Fruit fly (Drosophila melanogaster) whole organism, embryonic: ENCODE data around the gene ATPsynB.
A peak's percentile ranks its signal among the peaks of the same experiment; 100 is the strongest.

Experiments
- Atf-2 ChIP-seq: fragments of 200-800 bp; sonication (Bioruptor generic); optimal IDR thresholded peaks from 2 replicates; lab custom pipeline; 2016; ENCODE audit warnings: missing biosample characterization, missing genetic modification characterization
- B-H2 ChIP-seq: fragments of 200-800 bp; sonication (Bioruptor generic); optimal IDR thresholded peaks from 2 replicates; lab custom pipeline; 2018; ENCODE audit warnings: missing biosample characterization, mild to moderate bottlenecking, missing genetic modification characterization
- CG10565 ChIP-seq: fragments of 200-800 bp; sonication (Bioruptor generic); optimal IDR thresholded peaks from 3 replicates; lab custom pipeline; 2016; ENCODE audit warnings: missing biosample characterization, mild to moderate bottlenecking, missing genetic modification characterization
- CG12236 ChIP-seq: fragments of 200-800 bp; sonication (Bioruptor generic); optimal IDR thresholded peaks from 2 replicates; lab custom pipeline; 2016; ENCODE audit warnings: missing biosample characterization, missing genetic modification characterization
- CG12391 ChIP-seq: fragments of 200-800 bp; sonication (Bioruptor generic); optimal IDR thresholded peaks from 3 replicates; lab custom pipeline; 2018; ENCODE audit warnings: missing biosample characterization, mild to moderate bottlenecking, missing genetic modification characterization, moderate library complexity
- CG14441 ChIP-seq: fragments of 200-800 bp; sonication (Bioruptor generic); IDR thresholded peaks from 2 replicates; pipeline ENCODE4 v1.3.6; 2022; ENCODE audit warnings: missing biosample characterization, missing genetic modification characterization
- CG15011 ChIP-seq: fragments of 200-800 bp; sonication (Bioruptor generic); optimal IDR thresholded peaks from 3 replicates; lab custom pipeline; 2018; ENCODE audit warnings: missing biosample characterization, mild to moderate bottlenecking, missing genetic modification characterization
- CG16779 ChIP-seq: fragments of 200-800 bp; sonication (Bioruptor generic); IDR thresholded peaks from 2 replicates; pipeline ENCODE4 v1.3.6; 2022; ENCODE audit warnings: missing biosample characterization, missing genetic modification characterization
- CG17328 ChIP-seq: fragments of 200-800 bp; sonication (Bioruptor generic); IDR thresholded peaks from 2 replicates; pipeline ENCODE4 v1.3.6; 2022; ENCODE audit warnings: missing biosample characterization, missing genetic modification characterization
- CG2116 ChIP-seq: fragments of 200-800 bp; sonication (Bioruptor generic); optimal IDR thresholded peaks from 3 replicates; lab custom pipeline; 2018; ENCODE audit warnings: missing biosample characterization, mild to moderate bottlenecking, missing genetic modification characterization
- CG3065 ChIP-seq: fragments of 200-800 bp; sonication (Bioruptor generic); optimal IDR thresholded peaks from 2 replicates; lab custom pipeline; 2016; ENCODE audit warnings: missing biosample characterization, missing genetic modification characterization
- CG31365 ChIP-seq: fragments of 200-800 bp; sonication (Bioruptor generic); optimal IDR thresholded peaks from 2 replicates; lab custom pipeline; 2018; ENCODE audit warnings: missing biosample characterization, mild to moderate bottlenecking, missing genetic modification characterization
- CG31441 ChIP-seq: fragments of 200-800 bp; sonication (Bioruptor generic); IDR thresholded peaks from 2 replicates; pipeline ENCODE4 v1.3.6; 2022; ENCODE audit warnings: missing biosample characterization, missing genetic modification characterization
- CG32767 ChIP-seq: fragments of 200-800 bp; sonication (Bioruptor generic); IDR thresholded peaks from 2 replicates; pipeline ENCODE4 v1.3.6; 2022; ENCODE audit warnings: missing biosample characterization, missing genetic modification characterization
- CG34224 ChIP-seq: fragments of 200-800 bp; sonication (Bioruptor generic); IDR thresholded peaks from 3 replicates; pipeline ENCODE4 v1.3.6; 2022; ENCODE audit warnings: missing biosample characterization, missing genetic modification characterization; ENCODE audit not compliant: partially characterized antibody
- CG3726 ChIP-seq: fragments of 200-800 bp; sonication (Bioruptor generic); IDR thresholded peaks from 3 replicates; pipeline ENCODE4, ENCODE4 v1.3.6; 2022; ENCODE audit warnings: missing biosample characterization, missing genetic modification characterization
- CG3847 ChIP-seq: fragments of 200-800 bp; sonication (Bioruptor generic); IDR thresholded peaks from 2 replicates; pipeline ENCODE4 v1.3.6; 2022; ENCODE audit warnings: missing biosample characterization, missing genetic modification characterization
- CG4328 ChIP-seq: fragments of 200-800 bp; sonication (Bioruptor generic); optimal IDR thresholded peaks from 3 replicates; lab custom pipeline; 2017; ENCODE audit warnings: missing biosample characterization, missing genetic modification reagents, missing genetic modification characterization
- CG4360 ChIP-seq: fragments of 200-800 bp; sonication (Bioruptor generic); IDR thresholded peaks from 2 replicates; pipeline ENCODE4 v1.3.6; 2022; ENCODE audit warnings: missing biosample characterization, missing genetic modification characterization
- CG6813 ChIP-seq: fragments of 200-800 bp; sonication (Bioruptor generic); optimal IDR thresholded peaks from 2 replicates; lab custom pipeline; 2017; ENCODE audit warnings: missing biosample characterization, missing genetic modification characterization, mild to moderate bottlenecking, moderate library complexity, missing genetic modification reagents
- CG7556 ChIP-seq: fragments of 200-800 bp; sonication (Bioruptor generic); optimal IDR thresholded peaks from 2 replicates; lab custom pipeline; 2017; ENCODE audit warnings: missing biosample characterization, mild to moderate bottlenecking, missing genetic modification characterization
- CG8089 ChIP-seq: fragments of 200-800 bp; sonication (Bioruptor generic); optimal IDR thresholded peaks from 3 replicates; lab custom pipeline; 2016; ENCODE audit warnings: missing biosample characterization, missing genetic modification characterization
- Drgx ChIP-seq: fragments of 200-800 bp; sonication (Bioruptor generic); IDR thresholded peaks from 2 replicates; pipeline ENCODE4 v1.3.6; 2022; ENCODE audit warnings: missing biosample characterization, missing genetic modification characterization
- ERR ChIP-seq: fragments of 200-800 bp; sonication (Bioruptor generic); optimal IDR thresholded peaks from 2 replicates; lab custom pipeline; 2016; ENCODE audit warnings: missing biosample characterization, missing genetic modification characterization
- Fer2 ChIP-seq: fragments of 200-800 bp; sonication (Bioruptor generic); optimal IDR thresholded peaks from 2 replicates; lab custom pipeline; 2018; ENCODE audit warnings: missing biosample characterization, mild to moderate bottlenecking, missing genetic modification characterization, moderate library complexity
- Gug ChIP-seq: fragments of 200-800 bp; sonication (Bioruptor generic); IDR thresholded peaks from 4 replicates; pipeline ENCODE4 v1.3.6; 2022; ENCODE audit warnings: missing biosample characterization, missing genetic modification characterization
- HLH3B ChIP-seq: fragments of 200-800 bp; sonication (Bioruptor generic); IDR thresholded peaks from 2 replicates; pipeline ENCODE4 v1.3.6; 2022; ENCODE audit warnings: missing biosample characterization, missing genetic modification characterization
- HLH54F ChIP-seq: fragments of 200-800 bp; sonication (Bioruptor generic); optimal IDR thresholded peaks from 3 replicates; lab custom pipeline; 2016; ENCODE audit warnings: missing biosample characterization, missing genetic modification characterization
- HLHmδ ChIP-seq: fragments of 200-800 bp; sonication (Bioruptor generic); optimal IDR thresholded peaks from 2 replicates; lab custom pipeline; 2018; ENCODE audit warnings: missing biosample characterization, mild to moderate bottlenecking, missing genetic modification characterization, moderate library complexity
- MBD-R2 ChIP-seq: fragments of 200-800 bp; sonication (Bioruptor generic); IDR thresholded peaks from 2 replicates; pipeline ENCODE4 v1.3.6; 2022; ENCODE audit warnings: missing biosample characterization, missing genetic modification characterization
- Ptx1 ChIP-seq: fragments of 200-800 bp; sonication (Bioruptor generic); IDR thresholded peaks from 2 replicates; pipeline ENCODE4 v1.3.6; 2022; ENCODE audit warnings: missing biosample characterization, missing genetic modification characterization
- Six4 ChIP-seq: fragments of 200-800 bp; sonication (Bioruptor generic); optimal IDR thresholded peaks from 2 replicates; lab custom pipeline; 2016; ENCODE audit warnings: missing biosample characterization, missing genetic modification characterization
- Tbp ChIP-seq: fragments of >200 bp; optimal IDR thresholded peaks from 2 replicates; lab custom pipeline; 2018; ENCODE audit warnings: missing biosample characterization, missing genetic modification characterization
- Trl ChIP-seq, 3 experiments: fragments of >200 bp in 2 of 3; fragments of 200-800 bp in 1 of 3; sonication (Bioruptor generic) in 1 of 3; optimal IDR thresholded peaks; 2 replicates in 1 of 3; 3 replicates in 2 of 3; lab custom pipeline; 2016 to 2017; ENCODE audit warnings: missing biosample characterization in 1 of 3, missing genetic modification characterization in 1 of 3
- YL-1 ChIP-seq: fragments of 200-800 bp; sonication (Bioruptor generic); optimal IDR thresholded peaks from 3 replicates; lab custom pipeline; 2017; ENCODE audit warnings: missing biosample characterization, mild to moderate bottlenecking, missing genetic modification characterization
- ac ChIP-seq: fragments of 200-800 bp; sonication (Bioruptor generic); optimal IDR thresholded peaks from 3 replicates; lab custom pipeline; 2017; ENCODE audit warnings: missing biosample characterization, mild to moderate bottlenecking, missing genetic modification characterization
- cato ChIP-seq: fragments of 200-800 bp; sonication (Bioruptor generic); optimal IDR thresholded peaks from 2 replicates; lab custom pipeline; 2016; ENCODE audit warnings: missing biosample characterization, missing genetic modification characterization, borderline replicate concordance
- croc ChIP-seq: fragments of 200-800 bp; sonication (Bioruptor generic); conservative IDR thresholded peaks from 3 replicates; pipeline ENCODE4 v1.3.6; 2022; ENCODE audit warnings: missing biosample characterization, missing genetic modification characterization
- ftz-f1 ChIP-seq: fragments of 200-800 bp; sonication (Bioruptor generic); optimal IDR thresholded peaks from 2 replicates; lab custom pipeline; 2016; ENCODE audit warnings: missing biosample characterization, missing genetic modification characterization
- kay ChIP-seq: fragments of 200-800 bp; sonication (Bioruptor generic); optimal IDR thresholded peaks from 2 replicates; lab custom pipeline; 2016; ENCODE audit warnings: missing biosample characterization, missing genetic modification characterization
- kni ChIP-seq: fragments of 200-800 bp; sonication (Bioruptor generic); optimal IDR thresholded peaks from 3 replicates; lab custom pipeline; 2017; ENCODE audit warnings: mild to moderate bottlenecking, missing biosample characterization, missing genetic modification reagents, missing genetic modification characterization
- nerfin-1 ChIP-seq: fragments of 200-800 bp; sonication (Bioruptor generic); optimal IDR thresholded peaks from 3 replicates; lab custom pipeline; 2019; ENCODE audit warnings: missing biosample characterization, mild to moderate bottlenecking, missing genetic modification characterization, moderate library complexity
- nom ChIP-seq: fragments of 200-800 bp; sonication (Bioruptor generic); optimal IDR thresholded peaks from 2 replicates; lab custom pipeline; 2017; ENCODE audit warnings: missing biosample characterization, missing genetic modification characterization, mild to moderate bottlenecking, moderate library complexity, missing genetic modification reagents
- onecut ChIP-seq: fragments of 200-800 bp; sonication (Bioruptor generic); IDR thresholded peaks from 2 replicates; pipeline ENCODE4 v1.3.6; 2022; ENCODE audit warnings: missing biosample characterization, missing genetic modification characterization
- pho ChIP-seq: fragments of 200-800 bp; sonication (Bioruptor generic); optimal IDR thresholded peaks from 2 replicates; lab custom pipeline; 2016; ENCODE audit warnings: missing biosample characterization, missing genetic modification characterization
- rib ChIP-seq: fragments of 200-800 bp; sonication (Bioruptor generic); IDR thresholded peaks from 2 replicates; pipeline ENCODE4 v1.3.6; 2022; ENCODE audit warnings: missing biosample characterization, missing genetic modification characterization
- ro ChIP-seq: fragments of 200-800 bp; sonication (Bioruptor generic); IDR thresholded peaks from 2 replicates; pipeline ENCODE4 v1.3.6; 2022; ENCODE audit warnings: missing biosample characterization, missing genetic modification characterization
- stwl ChIP-seq: fragments of 200-800 bp; sonication (Bioruptor generic); optimal IDR thresholded peaks from 3 replicates; lab custom pipeline; 2018; ENCODE audit warnings: missing biosample characterization, mild to moderate bottlenecking, missing genetic modification characterization, moderate library complexity
- toy ChIP-seq: fragments of 200-800 bp; sonication (Bioruptor generic); IDR thresholded peaks from 2 replicates; pipeline ENCODE4 v1.3.6; 2022; ENCODE audit warnings: missing biosample characterization, missing genetic modification characterization
- trh ChIP-seq: fragments of 200-800 bp; sonication (Bioruptor generic); optimal IDR thresholded peaks from 2 replicates; lab custom pipeline; 2016; ENCODE audit warnings: missing biosample characterization, missing genetic modification characterization
- ttk ChIP-seq: fragments of 200-800 bp; sonication (Bioruptor generic); IDR thresholded peaks from 2 replicates; pipeline ENCODE4 v2.1.2; 2022; ENCODE audit warnings: missing biosample characterization, missing genetic modification characterization

ATPsynB gene

dm6 chr3L:9714537-9715144 lies 15.2 kb upstream of the ATPsynB start (continued):
- TF ChIP-seq CG10565 (GFP tag; lab: Kevin White, UChicago) (no peak), CG12236 (GFP tag; lab: Kevin White, UChicago) (no peak), CG7556 (GFP tag; lab: Kevin White, UChicago) (no peak), ac (GFP tag; lab: Kevin White, UChicago) (no peak), kni (peak; percentile 4), ro (no peak), Six4 (GFP tag; lab: Kevin White, UChicago) (no peak), CG17328 (GFP tag; lab: Robert Waterston, UW) (no peak), Trl (optimal IDR thresholded peaks at IDR 0.05; lab: Kevin White, UChicago) (peak in 1 of 2 experiments; percentile 29), Trl (GFP tag; optimal IDR thresholded peaks at IDR 0.05; lab: Kevin White, UChicago) (no peak), Gug (GFP tag; lab: Robert Waterston, UW) (no peak), Fer2 (tag; lab: Kevin White, UChicago) (no peak), HLH3B (no peak), CG8089 (GFP tag; lab: Kevin White, UChicago) (no peak), Tbp (GFP tag; lab: Kevin White, UChicago) (no peak), CG32767 (GFP tag; lab: Robert Waterston, UW) (peak; percentile 41; the same call in 1 of the 2 replicates), CG6813 (GFP tag; lab: Kevin White, UChicago) (no peak), CG15011 (GFP tag; lab: Kevin White, UChicago) (no peak), HLHmδ (GFP tag; lab: Kevin White, UChicago) (no peak), nom (GFP tag; lab: Kevin White, UChicago) (peak; percentile 14), CG2116 (GFP tag; lab: Kevin White, UChicago) (no peak), CG4328 (no peak), croc (GFP tag; lab: Robert Waterston, UW) (no peak), CG34224 (no peak), onecut (0 out of 2 replicates have a peak, but pooled peaks have one; percentile 3), CG4360 (GFP tag; lab: Robert Waterston, UW) (no peak), CG3847 (GFP tag; lab: Robert Waterston, UW) (no peak), MBD-R2 (GFP tag; lab: Robert Waterston, UW) (no peak; the same call in 1 of the 2 replicates), cato (GFP tag; lab: Kevin White, UChicago) (no peak), CG31365 (tag; lab: Kevin White, UChicago) (no peak), nerfin-1 (peak; percentile 3), pho (no peak), toy (GFP tag; lab: Robert Waterston, UW) (no peak), CG3065 (GFP tag; lab: Kevin White, UChicago) (no peak), ERR (GFP tag; lab: Kevin White, UChicago) (no peak), Drgx (no peak), Atf-2 (GFP tag; lab: Kevin White, UChicago) (no peak), trh (no peak), ftz-f1 (GFP tag; lab: Kevin White, UChicago) (no peak), CG31441 (GFP tag; lab: Robert Waterston, UW) (no peak), Ptx1 (GFP tag; lab: Robert Waterston, UW) (no peak), rib (GFP tag; lab: Robert Waterston, UW) (no peak), HLH54F (GFP tag; lab: Kevin White, UChicago) (no peak), kay (GFP tag; lab: Kevin White, UChicago) (no peak), CG16779 (no peak), ttk (GFP tag; lab: Robert Waterston, UW) (no peak), CG14441 (GFP tag; lab: Robert Waterston, UW) (0 out of 2 replicates have a peak, but pooled peaks have one; percentile 17), B-H2 (no peak), stwl (tag; lab: Kevin White, UChicago) (no peak), CG12391 (tag; lab: Kevin White, UChicago) (no peak), CG3726 (GFP tag; lab: Robert Waterston, UW) (no peak), YL-1 (peak; percentile 71)
